Fruit fly (Drosophila melanogaster): ENCODE data around the gene Shab.

dm6 chr3L:2865564-2865963 lies 29.3 kb upstream of the Shab start:
- TF ChIP-seq pan (optimal IDR thresholded peaks at IDR 0.05) = no peak
- no peak for TF ChIP-seq CG8478 (optimal IDR thresholded peaks at IDR 0.05)
- TF ChIP-seq Dll (optimal IDR thresholded peaks at IDR 0.05) = no peak
